Worm (Caenorhabditis elegans) whole organism, mixed stage, embryonic: ENCODE results near the gene F58B4.2.

Experiments used
- blmp-1 ChIP-seq: fragments of 150-350 bp; optimal IDR thresholded peaks from 2 replicates; lab custom pipeline; 2014; ENCODE audit warnings: missing biosample characterization, missing genetic modification characterization
- ceh-43 ChIP-seq: fragments of 200-800 bp; sonication (Bioruptor generic); optimal IDR thresholded peaks from 2 replicates; lab custom pipeline; 2018; ENCODE audit warnings: mild to moderate bottlenecking, missing genetic modification characterization, moderate library complexity, missing compliant biosample characterization
- elt-1 ChIP-seq: sonication (generic microtip); optimal IDR thresholded peaks from 2 replicates; lab custom pipeline; 2017; ENCODE audit warnings: missing genetic modification characterization, mild to moderate bottlenecking, missing compliant biosample characterization, antibody characterized with exemption, moderate library complexity, borderline replicate concordance; ENCODE audit not compliant: insufficient read depth
- elt-3 ChIP-seq: fragments of 150-350 bp; optimal IDR thresholded peaks from 2 replicates; lab custom pipeline; 2014; ENCODE audit warnings: missing biosample characterization, missing genetic modification characterization
- lin-13 ChIP-seq: fragments of 150-350 bp; optimal IDR thresholded peaks from 2 replicates; lab custom pipeline; 2014; ENCODE audit warnings: missing biosample characterization, missing genetic modification characterization
- lsy-2 ChIP-seq: fragments of 150-350 bp; optimal IDR thresholded peaks from 2 replicates; lab custom pipeline; 2014; ENCODE audit warnings: missing biosample characterization, missing genetic modification characterization
- nhr-12 ChIP-seq: fragments of 150-350 bp; optimal IDR thresholded peaks from 2 replicates; lab custom pipeline; 2014; ENCODE audit warnings: missing biosample characterization, missing genetic modification characterization
- nhr-28 ChIP-seq: fragments of 150-350 bp; optimal IDR thresholded peaks from 2 replicates; lab custom pipeline; 2014; ENCODE audit warnings: missing biosample characterization, missing genetic modification characterization
- nhr-76 ChIP-seq: sonication (generic microtip); optimal IDR thresholded peaks from 2 replicates; lab custom pipeline; 2017; ENCODE audit warnings: missing biosample characterization, missing genetic modification characterization
- pha-4 ChIP-seq: fragments of 150-350 bp; optimal IDR thresholded peaks from 2 replicates; lab custom pipeline; 2018; ENCODE audit warnings: missing biosample characterization, missing genetic modification reagents, missing genetic modification characterization
- snpc-4 ChIP-seq: fragments of 150-350 bp; optimal IDR thresholded peaks from 2 replicates; lab custom pipeline; 2014; ENCODE audit warnings: missing biosample characterization, missing genetic modification characterization
- sptf-1 ChIP-seq: sonication (generic microtip); optimal IDR thresholded peaks from 2 replicates; lab custom pipeline; 2017; ENCODE audit warnings: mild to moderate bottlenecking, missing genetic modification characterization, moderate library complexity, missing compliant biosample characterization
- unc-39 ChIP-seq: fragments of 150-350 bp; optimal IDR thresholded peaks from 2 replicates; lab custom pipeline; 2014; ENCODE audit warnings: missing biosample characterization, missing genetic modification characterization
- unc-62 ChIP-seq: fragments of 150-350 bp; optimal IDR thresholded peaks from 2 replicates; lab custom pipeline; 2014; ENCODE audit warnings: missing biosample characterization, missing genetic modification reagents, missing genetic modification characterization

DNA sequence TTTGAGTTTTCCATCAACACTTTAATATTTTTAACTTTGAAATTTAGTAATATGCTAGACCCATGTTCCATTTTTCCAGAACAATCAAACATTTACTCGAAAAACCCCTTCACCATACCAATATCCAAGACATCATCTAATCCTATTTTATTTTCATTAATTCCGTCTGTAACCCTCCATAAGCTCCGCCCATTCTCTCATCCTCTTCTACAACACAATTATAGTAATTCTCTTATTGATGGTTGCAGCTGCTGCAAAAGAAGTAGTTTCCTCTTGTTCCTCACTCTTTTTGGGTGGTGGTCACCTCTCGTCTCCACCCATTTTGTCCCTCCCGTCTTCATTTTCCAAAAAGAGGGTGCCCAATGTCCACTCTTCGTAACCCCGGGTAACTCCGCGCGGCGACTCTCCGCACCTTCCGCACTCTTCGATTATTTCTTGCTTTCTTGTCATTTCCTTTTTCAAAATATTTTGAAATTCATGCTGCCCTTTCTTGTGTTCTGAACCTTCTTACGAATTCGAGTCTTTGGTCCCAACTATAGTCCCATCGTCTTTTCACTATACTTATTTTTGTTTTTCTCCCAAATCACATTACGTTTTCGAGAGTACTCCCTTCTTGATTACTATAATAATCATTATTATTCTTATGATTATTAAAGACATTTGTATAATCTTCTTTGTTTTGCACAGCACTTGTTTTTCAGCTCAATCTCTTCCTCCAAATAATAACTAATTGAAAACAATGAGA, 38.0 kb downstream of the F58B4.2 start, which contains the start of gene F32D8.1:
- TF ChIP-seq lin-13 (tag; lab: Kevin White, UChicago) (no peak), pha-4 (tag; lab: Kevin White, UChicago) (no peak), nhr-28 (tag; lab: Kevin White, UChicago) (no peak), elt-3 (tag; lab: Kevin White, UChicago) (no peak), blmp-1 (tag; lab: Kevin White, UChicago) (no peak), nhr-76 (tag; lab: Kevin White, UChicago) (no peak), snpc-4 (tag; lab: Kevin White, UChicago) (no peak), nhr-12 (tag; lab: Kevin White, UChicago) (no peak), sptf-1 (tag; lab: Kevin White, UChicago) (no peak), unc-39 (tag; lab: Kevin White, UChicago) (no peak), ceh-43 (no peak), elt-1 (tag; lab: Kevin White, UChicago) (no peak), lsy-2 (no peak), unc-62 (no peak)
